Worm (Caenorhabditis elegans): Measurements from ENCODE around the gene Y38F1A.2.

The Y38F1A.2 gene

DNA sequence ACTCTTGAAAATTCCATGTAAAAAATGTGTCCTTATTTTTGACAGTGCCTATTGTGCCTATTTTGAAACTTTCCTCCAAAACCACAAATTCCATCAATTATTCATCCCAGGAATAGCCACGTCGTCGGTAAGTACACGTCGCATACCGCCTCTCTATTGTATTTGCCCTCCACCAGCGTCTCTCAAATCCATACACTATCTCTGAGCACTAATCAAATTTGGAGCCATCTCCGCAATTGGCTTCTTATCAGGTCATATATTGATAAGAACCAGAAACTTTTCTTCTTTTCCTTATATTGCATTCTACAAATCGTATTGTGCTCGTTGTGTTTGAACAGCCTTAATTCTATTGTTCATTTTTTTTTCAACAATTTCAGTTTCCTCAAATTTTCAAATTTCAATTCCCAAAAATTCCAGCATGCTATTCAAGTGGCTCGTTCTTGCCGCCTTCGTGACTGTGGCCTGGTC, 23.3 kb upstream of the Y38F1A.2 start, which contains the start of gene dct-18:
Gene dct-18, plus strand, starts transcription at position 418 of the 468 bp plus-strand sequence.
- TF ChIP-seq ces-1 (GFP tag; optimal IDR thresholded peaks at IDR 0.05) (no peak), fkh-10 (GFP tag; optimal IDR thresholded peaks at IDR 0.05) (no peak), zip-11 (GFP tag; IDR thresholded peaks at IDR 0.05) (no peak), R02D3.7 (tag; optimal IDR thresholded peaks at IDR 0.05) (no peak), snpc-4 (tag; optimal IDR thresholded peaks at IDR 0.05) (no peak), set-16 (GFP tag; IDR thresholded peaks at IDR 0.05) (no peak), F44E2.7 (GFP tag; IDR thresholded peaks at IDR 0.05) (no peak), Y48G9A.11 (GFP tag; IDR thresholded peaks at IDR 0.05) (no peak), duxl-1 (tag; optimal IDR thresholded peaks at IDR 0.05; ENCODE audit: poor library complexity) (no peak), T20F7.1 (GFP tag; optimal IDR thresholded peaks at IDR 0.05) (no peak), nhr-11 (tag; optimal IDR thresholded peaks at IDR 0.05) (no peak), ceh-28 (tag; optimal IDR thresholded peaks at IDR 0.05) (no peak), ZK546.5 (tag; optimal IDR thresholded peaks at IDR 0.05) (no peak), nhr-77 (tag; optimal IDR thresholded peaks at IDR 0.05) (peak; percentile 29), attf-4 (tag; optimal IDR thresholded peaks at IDR 0.05) (no peak), dpl-1 (GFP tag; optimal IDR thresholded peaks at IDR 0.05) (no peak), madf-5 (GFP tag; IDR thresholded peaks at IDR 0.05) (no peak), hlh-11 (tag; optimal IDR thresholded peaks at IDR 0.05) (peak; percentile 62), dve-1 (tag; optimal IDR thresholded peaks at IDR 0.05; ENCODE audit: insufficient read depth) (peak; percentile 66), tag-97 (GFP tag; IDR thresholded peaks at IDR 0.05) (no peak), Y5F2A.4 (GFP tag; optimal IDR thresholded peaks at IDR 0.05) (no peak), lin-39 (tag; optimal IDR thresholded peaks at IDR 0.05) (no peak), skn-1 (tag; optimal IDR thresholded peaks at IDR 0.05) (no peak), nhr-10 (tag; optimal IDR thresholded peaks at IDR 0.05) (no peak), mep-1 (tag; optimal IDR thresholded peaks at IDR 0.05) (no peak), nhr-76 (tag; optimal IDR thresholded peaks at IDR 0.05) (no peak), saeg-2 (GFP tag; IDR thresholded peaks at IDR 0.05) (no peak), unc-130 (GFP tag; optimal IDR thresholded peaks at IDR 0.05) (no peak), ceh-62 (tag; optimal IDR thresholded peaks at IDR 0.05) (no peak), lin-13 (GFP tag; optimal IDR thresholded peaks at IDR 0.05) (no peak), gei-8 (GFP tag; optimal IDR thresholded peaks at IDR 0.05) (no peak), F10B5.3 (tag; optimal IDR thresholded peaks at IDR 0.05) (no peak), nhr-111 (GFP tag; optimal IDR thresholded peaks at IDR 0.05) (no peak), fos-1 (tag; optimal IDR thresholded peaks at IDR 0.05) (no peak), Y105C5A.15 (GFP tag; IDR thresholded peaks at IDR 0.05) (no peak), nhr-28 (tag; optimal IDR thresholded peaks at IDR 0.05) (peak; percentile 88), madf-9 (GFP tag; conservative IDR thresholded peaks at IDR 0.05) (no peak), zfp-3 (GFP tag; conservative IDR thresholded peaks at IDR 0.05) (no peak), egl-27 (tag; optimal IDR thresholded peaks at IDR 0.05) (no peak), dmd-9 (GFP tag; IDR thresholded peaks at IDR 0.05) (no peak), snpc-1.2 (GFP tag; IDR thresholded peaks at IDR 0.05) (no peak), lir-3 (tag; optimal IDR thresholded peaks at IDR 0.05) (no peak), ceh-20 (GFP tag; IDR thresholded peaks at IDR 0.05) (no peak), nhr-102 (tag; optimal IDR thresholded peaks at IDR 0.05) (no peak), D1046.2 (GFP tag; IDR thresholded peaks at IDR 0.05) (no peak), Y75B8A.6 (GFP tag; IDR thresholded peaks at IDR 0.05) (no peak), zfp-2 (tag; optimal IDR thresholded peaks at IDR 0.05) (no peak), lin-38 (GFP tag; IDR thresholded peaks at IDR 0.05) (no peak), aha-1 (tag) (no peak), lin-1 (GFP tag; IDR thresholded peaks at IDR 0.05) (0 out of 2 replicates have a peak, but pooled peaks have one; percentile 15), hlh-30 (tag; optimal IDR thresholded peaks at IDR 0.05; ENCODE audit: insufficient read depth) (no peak), dmd-6 (GFP tag; IDR thresholded peaks at IDR 0.05) (peak; percentile 48), tra-1 (GFP tag; IDR thresholded peaks at IDR 0.05) (no peak)
